Worm (Caenorhabditis elegans) whole organism, L4 larva: Measurements from ENCODE around the gene C17C3.1.

Experiments used
- T26A8.4 ChIP-seq: fragments of 200-800 bp; sonication (Bioruptor generic); IDR thresholded peaks from 2 replicates; pipeline ENCODE4 v1.3.6; 2022; ENCODE audit warnings: missing genetic modification characterization, missing compliant biosample characterization
- Y5F2A.4 ChIP-seq: fragments of 200-800 bp; sonication (Bioruptor generic); optimal IDR thresholded peaks from 2 replicates; lab custom pipeline; 2018; ENCODE audit warnings: mild to moderate bottlenecking, missing genetic modification characterization, missing compliant biosample characterization
- aly-2 ChIP-seq: sonication (generic microtip); optimal IDR thresholded peaks from 2 replicates; lab custom pipeline; 2018; ENCODE audit warnings: missing biosample characterization, missing genetic modification characterization
- arid-1 ChIP-seq: fragments of 200-800 bp; sonication (Bioruptor generic); conservative IDR thresholded peaks from 2 replicates; pipeline ENCODE4 v1.3.6; 2022; ENCODE audit warnings: missing genetic modification reagents, missing genetic modification characterization, missing compliant biosample characterization
- attf-4 ChIP-seq: sonication (generic microtip); optimal IDR thresholded peaks from 3 replicates; lab custom pipeline; 2017; ENCODE audit warnings: missing biosample characterization, missing genetic modification characterization
- ceh-20 ChIP-seq: fragments of 200-800 bp; sonication (Bioruptor generic); IDR thresholded peaks from 2 replicates; pipeline ENCODE4 v1.3.6; 2022; ENCODE audit warnings: missing genetic modification reagents, missing genetic modification characterization, missing compliant biosample characterization
- ceh-62 ChIP-seq: sonication (generic microtip); optimal IDR thresholded peaks from 2 replicates; lab custom pipeline; 2017; ENCODE audit warnings: missing biosample characterization, missing genetic modification characterization
- ceh-82 ChIP-seq: sonication (generic microtip); optimal IDR thresholded peaks from 2 replicates; lab custom pipeline; 2017; ENCODE audit warnings: missing biosample characterization, missing genetic modification characterization
- ctbp-1 ChIP-seq: fragments of 200-800 bp; sonication (Bioruptor generic); IDR thresholded peaks from 2 replicates; pipeline ENCODE4 v1.3.6; 2022; ENCODE audit warnings: missing genetic modification reagents, missing genetic modification characterization, missing compliant biosample characterization
- daf-12 ChIP-seq: fragments of 150-350 bp; optimal IDR thresholded peaks from 2 replicates; lab custom pipeline; 2014; ENCODE audit warnings: missing biosample characterization, missing genetic modification reagents, missing genetic modification characterization
- daf-16 ChIP-seq, 3 experiments: sonication (generic microtip); optimal IDR thresholded peaks; 2 replicates each; lab custom pipeline; 2016 to 2017; ENCODE audit warnings: missing genetic modification characterization in 3 of 3, missing genetic modification reagents in 3 of 3, mild to moderate bottlenecking in 2 of 3, missing compliant biosample characterization in 2 of 3, missing biosample characterization in 1 of 3, moderate library complexity in 1 of 3
- daf-8 ChIP-seq: fragments of 200-800 bp; sonication (Bioruptor generic); IDR thresholded peaks from 2 replicates; pipeline ENCODE4 v1.3.6; 2022; ENCODE audit warnings: missing genetic modification characterization, missing compliant biosample characterization
- dmd-6 ChIP-seq: fragments of 200-800 bp; sonication (Bioruptor generic); IDR thresholded peaks from 2 replicates; pipeline ENCODE4 v1.3.6; 2022; ENCODE audit warnings: missing genetic modification reagents, missing genetic modification characterization, missing compliant biosample characterization
- dmd-8 ChIP-seq: fragments of 200-800 bp; sonication (Bioruptor generic); IDR thresholded peaks from 2 replicates; pipeline ENCODE4 v1.3.6; 2022; ENCODE audit warnings: missing genetic modification characterization, missing compliant biosample characterization
- dmd-9 ChIP-seq: fragments of 200-800 bp; sonication (Bioruptor generic); IDR thresholded peaks from 2 replicates; pipeline ENCODE4 v1.3.6; 2022; ENCODE audit warnings: missing genetic modification reagents, missing genetic modification characterization, missing compliant biosample characterization
- dpl-1 ChIP-seq: fragments of 150-350 bp; optimal IDR thresholded peaks from 2 replicates; lab custom pipeline; 2014; ENCODE audit warnings: missing biosample characterization, missing genetic modification reagents, missing genetic modification characterization
- duxl-1 ChIP-seq: sonication (generic microtip); optimal IDR thresholded peaks from 2 replicates; lab custom pipeline; 2016; ENCODE audit warnings: mild to moderate bottlenecking, missing genetic modification characterization, moderate library complexity, missing compliant biosample characterization; ENCODE audit not compliant: poor library complexity
- dve-1 ChIP-seq: sonication (generic microtip); optimal IDR thresholded peaks from 2 replicates; lab custom pipeline; 2017; ENCODE audit warnings: antibody characterized with exemption, mild to moderate bottlenecking, missing genetic modification characterization, missing compliant biosample characterization; ENCODE audit not compliant: insufficient read depth
- egl-27 ChIP-seq: sonication (generic microtip); optimal IDR thresholded peaks from 3 replicates; lab custom pipeline; 2017; ENCODE audit warnings: missing biosample characterization, missing genetic modification reagents, missing genetic modification characterization
- egl-43 ChIP-seq: fragments of 200-800 bp; sonication (Bioruptor generic); IDR thresholded peaks from 2 replicates; pipeline ENCODE4 v1.3.6; 2022; ENCODE audit warnings: missing genetic modification reagents, missing genetic modification characterization, missing compliant biosample characterization
- fos-1 ChIP-seq: fragments of 150-350 bp; optimal IDR thresholded peaks from 2 replicates; lab custom pipeline; 2014; ENCODE audit warnings: missing biosample characterization, missing genetic modification characterization
- hif-1 ChIP-seq, 2 experiments: sonication (generic microtip); optimal IDR thresholded peaks; 2 replicates each; lab custom pipeline; 2016 to 2017; ENCODE audit warnings: missing compliant biosample characterization in 2 of 2, missing genetic modification characterization in 2 of 2, missing genetic modification reagents in 2 of 2, missing genotype in 2 of 2, mild to moderate bottlenecking in 1 of 2
- hlh-11 ChIP-seq: fragments of 200-800 bp; sonication (Bioruptor generic); optimal IDR thresholded peaks from 2 replicates; lab custom pipeline; 2018; ENCODE audit warnings: mild to moderate bottlenecking, missing genetic modification characterization, missing compliant biosample characterization
- hlh-30 ChIP-seq: sonication (generic microtip); optimal IDR thresholded peaks from 2 replicates; lab custom pipeline; 2017; ENCODE audit warnings: antibody characterized with exemption, mild to moderate bottlenecking, missing genetic modification characterization, missing compliant biosample characterization; ENCODE audit not compliant: insufficient read depth
- hmg-1.1 ChIP-seq: fragments of 200-800 bp; sonication (Bioruptor generic); IDR thresholded peaks from 2 replicates; pipeline ENCODE4 v1.3.6; 2022; ENCODE audit warnings: missing genetic modification reagents, missing genetic modification characterization, missing compliant biosample characterization
- lin-1 ChIP-seq: fragments of 200-800 bp; sonication (Bioruptor generic); IDR thresholded peaks from 2 replicates; pipeline ENCODE4 v1.3.6; 2022; ENCODE audit warnings: missing genetic modification reagents, missing genetic modification characterization, missing compliant biosample characterization
- lin-13 ChIP-seq: fragments of 150-350 bp; optimal IDR thresholded peaks from 2 replicates; lab custom pipeline; 2014; ENCODE audit warnings: missing biosample characterization, missing genetic modification reagents, missing genetic modification characterization
- lin-38 ChIP-seq: fragments of 200-800 bp; sonication (Bioruptor generic); IDR thresholded peaks from 2 replicates; pipeline ENCODE4 v1.3.6; 2022; ENCODE audit warnings: missing genetic modification reagents, missing genetic modification characterization, missing compliant biosample characterization
- lir-3 ChIP-seq: sonication (generic microtip); optimal IDR thresholded peaks from 2 replicates; lab custom pipeline; 2016; ENCODE audit warnings: mild to moderate bottlenecking, missing genetic modification characterization, missing compliant biosample characterization
- lsy-2 ChIP-seq, 2 experiments: fragments of 150-350 bp in 1 of 2; sonication (generic microtip) in 1 of 2; optimal IDR thresholded peaks; 2 replicates each; lab custom pipeline; 2014 to 2017; ENCODE audit warnings: missing biosample characterization in 2 of 2, missing genetic modification characterization in 2 of 2
- madf-9 ChIP-seq: fragments of 200-800 bp; sonication (Bioruptor generic); conservative IDR thresholded peaks from 2 replicates; pipeline ENCODE4 v1.3.6; 2022; ENCODE audit warnings: missing genetic modification reagents, missing genetic modification characterization, missing compliant biosample characterization
- mep-1 ChIP-seq: fragments of 150-350 bp; sonication (generic microtip); optimal IDR thresholded peaks from 3 replicates; lab custom pipeline; 2014; ENCODE audit warnings: missing biosample characterization, missing genetic modification characterization
- mes-2 ChIP-seq: sonication (generic microtip); optimal IDR thresholded peaks from 2 replicates; lab custom pipeline; 2016; ENCODE audit warnings: missing genotype, mild to moderate bottlenecking, missing genetic modification characterization, missing compliant biosample characterization; ENCODE audit not compliant: poor library complexity, severe bottlenecking
- nhr-10 ChIP-seq: fragments of 150-350 bp; optimal IDR thresholded peaks from 2 replicates; lab custom pipeline; 2014; ENCODE audit warnings: missing biosample characterization, missing genetic modification characterization
- nhr-102 ChIP-seq: sonication (generic microtip); optimal IDR thresholded peaks from 2 replicates; lab custom pipeline; 2016; ENCODE audit warnings: mild to moderate bottlenecking, missing genetic modification characterization, moderate library complexity, missing compliant biosample characterization
- nhr-28 ChIP-seq: fragments of 150-350 bp; optimal IDR thresholded peaks from 2 replicates; lab custom pipeline; 2014; ENCODE audit warnings: missing biosample characterization, missing genetic modification characterization
- nhr-42 ChIP-seq: fragments of 200-800 bp; sonication (Bioruptor generic); IDR thresholded peaks from 2 replicates; pipeline ENCODE4 v1.3.6; 2022; ENCODE audit warnings: missing genetic modification characterization, missing compliant biosample characterization
- php-3 ChIP-seq: fragments of 200-800 bp; sonication (Bioruptor generic); IDR thresholded peaks from 2 replicates; pipeline ENCODE4 v1.3.6; 2022; ENCODE audit warnings: missing genetic modification reagents, missing genetic modification characterization, missing compliant biosample characterization
- rbr-2 ChIP-seq: sonication (generic microtip); optimal IDR thresholded peaks from 2 replicates; lab custom pipeline; 2016; ENCODE audit warnings: missing genotype, missing genetic modification characterization, missing compliant biosample characterization
- saeg-2 ChIP-seq: fragments of 200-800 bp; sonication (Bioruptor generic); IDR thresholded peaks from 2 replicates; pipeline ENCODE4 v1.3.6; 2022; ENCODE audit warnings: missing genetic modification reagents, missing genetic modification characterization, missing compliant biosample characterization
- skn-1 ChIP-seq: fragments of 150-350 bp; optimal IDR thresholded peaks from 2 replicates; lab custom pipeline; 2014; ENCODE audit warnings: missing biosample characterization, missing genetic modification characterization
- snpc-4 ChIP-seq: fragments of 150-350 bp; optimal IDR thresholded peaks from 2 replicates; lab custom pipeline; 2014; ENCODE audit warnings: missing biosample characterization, missing genetic modification characterization
- spr-1 ChIP-seq: sonication (generic microtip); optimal IDR thresholded peaks from 2 replicates; lab custom pipeline; 2016; ENCODE audit warnings: mild to moderate bottlenecking, missing genetic modification characterization, missing compliant biosample characterization
- tra-1 ChIP-seq: fragments of 200-800 bp; sonication (Bioruptor generic); IDR thresholded peaks from 2 replicates; pipeline ENCODE4 v1.3.6; 2022; ENCODE audit warnings: missing genetic modification reagents, missing genetic modification characterization, missing compliant biosample characterization
- unc-62 ChIP-seq, 3 experiments: fragments of 150-350 bp in 1 of 3; sonication (generic microtip); optimal IDR thresholded peaks in 2 of 3; peaks in 1 of 3; 1 replicate in 1 of 3; 2 replicates in 2 of 3; lab custom pipeline; 2014 to 2017; ENCODE audit warnings: missing biosample characterization in 3 of 3, missing genetic modification characterization in 3 of 3, missing genetic modification reagents in 3 of 3, missing genotype in 1 of 3
- zfp-3 ChIP-seq: fragments of 200-800 bp; sonication (Bioruptor generic); conservative IDR thresholded peaks from 2 replicates; pipeline ENCODE4 v1.3.6; 2022; ENCODE audit warnings: missing genetic modification reagents, missing genetic modification characterization, missing compliant biosample characterization

Gene C17C3.1

DNA sequence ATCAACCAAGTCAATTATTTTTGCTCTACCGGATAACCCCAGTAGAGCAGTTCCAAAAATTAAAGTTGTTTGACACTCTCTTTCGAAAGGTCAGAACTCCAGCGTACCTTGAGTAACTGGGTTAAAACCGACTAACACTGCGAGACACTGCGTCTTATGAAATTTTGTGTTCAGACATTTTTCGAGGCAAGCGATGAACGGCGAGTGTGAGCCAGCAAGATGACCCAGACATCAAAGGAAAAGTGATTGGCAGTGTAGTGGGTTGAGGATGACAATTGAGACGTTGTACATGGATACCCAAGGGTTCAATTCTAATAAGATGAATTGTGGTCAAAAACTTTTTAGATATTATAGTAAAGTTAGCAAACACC lies 26.2 kb upstream of the C17C3.1 start (continued):
- TF ChIP-seq dpl-1 (GFP tag; lab: Kevin White, UChicago) (peak; percentile 57), lin-13 (GFP tag; lab: Kevin White, UChicago) (peak; percentile 57), hif-1 (tag; optimal IDR thresholded peaks at IDR 0.05; lab: Kevin White, UChicago) (peak in 1 of 2 experiments; percentile 34), Y5F2A.4 (GFP tag; lab: Kevin White, UChicago) (no peak), lin-1 (peak; percentile 59; the same call in 1 of the 2 replicates), dve-1 (tag; lab: Kevin White, UChicago) (peak; percentile 96), dmd-6 (peak; percentile 80), nhr-102 (tag; lab: Kevin White, UChicago) (peak; percentile 10), egl-43 (GFP tag; lab: Robert Waterston, UW) (peak; percentile 65; the same call in 1 of the 2 replicates), ceh-62 (no peak), ceh-20 (GFP tag; lab: Robert Waterston, UW) (peak; percentile 46), lir-3 (tag; lab: Kevin White, UChicago) (no peak), daf-12 (tag; lab: Kevin White, UChicago) (no peak), dmd-9 (GFP tag; lab: Robert Waterston, UW) (peak; percentile 62; the same call in 1 of the 2 replicates), T26A8.4 (GFP tag; lab: Robert Waterston, UW) (peak; percentile 4), nhr-42 (peak; percentile 86), dmd-8 (GFP tag; lab: Robert Waterston, UW) (0 out of 2 replicates have a peak, but pooled peaks have one; percentile 4), hlh-11 (tag; lab: Kevin White, UChicago) (peak; percentile 77), duxl-1 (tag; lab: Kevin White, UChicago) (peak; percentile 46), arid-1 (GFP tag; lab: Robert Waterston, UW) (peak; percentile 74), zfp-3 (GFP tag; lab: Robert Waterston, UW) (no peak), egl-27 (tag; lab: Kevin White, UChicago) (peak; percentile 48), spr-1 (tag; lab: Kevin White, UChicago) (no peak), daf-8 (GFP tag; lab: Robert Waterston, UW) (no peak), tra-1 (GFP tag; lab: Robert Waterston, UW) (no peak), madf-9 (GFP tag; lab: Robert Waterston, UW) (peak; percentile 63; the same call in 1 of the 2 replicates), nhr-10 (tag; lab: Kevin White, UChicago) (peak; percentile 72), mep-1 (tag; lab: Kevin White, UChicago) (peak; percentile 76), hlh-30 (tag; lab: Kevin White, UChicago) (peak; percentile 33), hmg-1.1 (GFP tag; lab: Robert Waterston, UW) (peak; percentile 8; the same call in 1 of the 2 replicates), saeg-2 (GFP tag; lab: Robert Waterston, UW) (peak; percentile 47; the same call in 1 of the 2 replicates), ctbp-1 (GFP tag; lab: Robert Waterston, UW) (0 out of 2 replicates have a peak, but pooled peaks have one; percentile 17), skn-1 (no peak), ceh-82 (tag; lab: Kevin White, UChicago) (no peak), mes-2 (tag; lab: Kevin White, UChicago) (peak; percentile 81), nhr-28 (tag; lab: Kevin White, UChicago) (peak; percentile 71), php-3 (GFP tag; lab: Robert Waterston, UW) (peak; percentile 36; the same call in 1 of the 2 replicates), daf-16 (GFP tag; optimal IDR thresholded peaks at IDR 0.05; lab: Kevin White, UChicago) (peak in 1 of 2 experiments; percentile 76), daf-16 (tag; optimal IDR thresholded peaks at IDR 0.05; lab: Kevin White, UChicago) (peak; percentile 81), unc-62 (GFP tag; optimal IDR thresholded peaks at IDR 0.05 in 1 of 2; lab: Kevin White, UChicago) (peak in 1 of 2 experiments; percentile 95), unc-62 (tag; optimal IDR thresholded peaks at IDR 0.05; lab: Kevin White, UChicago) (no peak), attf-4 (tag; lab: Kevin White, UChicago) (no peak), rbr-2 (tag; lab: Kevin White, UChicago) (no peak), fos-1 (no peak), lsy-2 (tag; optimal IDR thresholded peaks at IDR 0.05; lab: Kevin White, UChicago) (peak; percentile 0 to 83), aly-2 (no peak), snpc-4 (peak; percentile 92), lin-38 (GFP tag; lab: Robert Waterston, UW) (0 out of 2 replicates have a peak, but pooled peaks have one; percentile 4)
